Fruit fly (Drosophila melanogaster): ENCODE measurements around the gene CG33178.

CG33178 gene

dm6 chrX:15074646-15075351 lies 7.8 kb upstream of the CG33178 start (continued):
- peak; percentile 90 for TF ChIP-seq CG10209 (GFP tag; optimal IDR thresholded peaks at IDR 0.05)
- peak; percentile 77 for TF ChIP-seq Bdp1 (GFP tag; optimal IDR thresholded peaks at IDR 0.05)
- TF ChIP-seq Sry-β (GFP tag; optimal IDR thresholded peaks at IDR 0.05), result peak; percentile 97
- TF ChIP-seq Drgx (GFP tag; IDR thresholded peaks at IDR 0.05), result peak; percentile 87
- TF ChIP-seq klu (GFP tag; IDR thresholded peaks at IDR 0.05), result peak; percentile 82
- no peak for TF ChIP-seq tll (GFP tag; optimal IDR thresholded peaks at IDR 0.05)
- peak; percentile 75 for TF ChIP-seq HmgD (GFP tag; optimal IDR thresholded peaks at IDR 0.05)
- peak; percentile 83 for TF ChIP-seq CG6683 (GFP tag; optimal IDR thresholded peaks at IDR 0.05)
- TF ChIP-seq Pdp1 (GFP tag; optimal IDR thresholded peaks at IDR 0.05), result peak; percentile 91 to 93
- peak; percentile 86 for TF ChIP-seq CG4282 (GFP tag; optimal IDR thresholded peaks at IDR 0.05)
- peak; percentile 91 for TF ChIP-seq Camta (GFP tag; optimal IDR thresholded peaks at IDR 0.05)
- TF ChIP-seq jing (GFP tag; optimal IDR thresholded peaks at IDR 0.05), result peak; percentile 71
- no peak for TF ChIP-seq z (GFP tag; IDR thresholded peaks at IDR 0.05)
- peak; percentile 64 for TF ChIP-seq Nf-YB (GFP tag; optimal IDR thresholded peaks at IDR 0.05)
- TF ChIP-seq ken (GFP tag; IDR thresholded peaks at IDR 0.05), result peak; percentile 94
- TF ChIP-seq D19A (tag; optimal IDR thresholded peaks at IDR 0.05), result peak; percentile 80
- TF ChIP-seq CG3838 (GFP tag; optimal IDR thresholded peaks at IDR 0.05), result peak; percentile 60
- peak; percentile 40 for TF ChIP-seq zen (tag; optimal IDR thresholded peaks at IDR 0.05)
- peak; percentile 91 for TF ChIP-seq ind (GFP tag; optimal IDR thresholded peaks at IDR 0.05)
- TF ChIP-seq mld (GFP tag; IDR thresholded peaks at IDR 0.05; ENCODE audit: partially characterized antibody), result no peak
- peak; percentile 84 for TF ChIP-seq CG10654 (GFP tag; optimal IDR thresholded peaks at IDR 0.05)
- peak; percentile 92 for TF ChIP-seq fu2 (GFP tag; optimal IDR thresholded peaks at IDR 0.05)
- peak; percentile 66 for TF ChIP-seq CG11696 (GFP tag; IDR thresholded peaks at IDR 0.05)
- TF ChIP-seq cwo (GFP tag; optimal IDR thresholded peaks at IDR 0.05), result peak; percentile 88
- peak; percentile 75 for TF ChIP-seq CG14710 (tag; optimal IDR thresholded peaks at IDR 0.05)
- peak; percentile 91 for TF ChIP-seq Hsf (GFP tag; optimal IDR thresholded peaks at IDR 0.05)
- peak; percentile 32 for TF ChIP-seq CG10431 (GFP tag; optimal IDR thresholded peaks at IDR 0.05)
- peak; percentile 88 for TF ChIP-seq CG12391 (tag; optimal IDR thresholded peaks at IDR 0.05)
- peak; percentile 90 for TF ChIP-seq CG11247 (GFP tag; IDR thresholded peaks at IDR 0.05)
- TF ChIP-seq CG4328 (GFP tag; optimal IDR thresholded peaks at IDR 0.05), result peak; percentile 84
- peak; percentile 62 for TF ChIP-seq ap (GFP tag; IDR thresholded peaks at IDR 0.05)
- TF ChIP-seq vfl (GFP tag; optimal IDR thresholded peaks at IDR 0.05), result peak; percentile 86
- TF ChIP-seq tgo (GFP tag; IDR thresholded peaks at IDR 0.05), result peak; percentile 89
- peak; percentile 71; the same call in 2 of the 3 replicates for TF ChIP-seq jigr1 (GFP tag; IDR thresholded peaks at IDR 0.05)
- TF ChIP-seq inv (GFP tag; IDR thresholded peaks at IDR 0.05; ENCODE audit: partially characterized antibody), result no peak
- peak; percentile 23 for TF ChIP-seq pros (GFP tag; optimal IDR thresholded peaks at IDR 0.05)
- TF ChIP-seq chm (GFP tag; IDR thresholded peaks at IDR 0.05), result peak; percentile 93
- peak; percentile 87 for TF ChIP-seq CG9727 (GFP tag; optimal IDR thresholded peaks at IDR 0.05)
- peak; percentile 80 for TF ChIP-seq Dek (tag; optimal IDR thresholded peaks at IDR 0.05)
- TF ChIP-seq CG10959 (GFP tag; IDR thresholded peaks at IDR 0.05), result peak; percentile 72
- TF ChIP-seq ac (GFP tag; optimal IDR thresholded peaks at IDR 0.05), result no peak
- TF ChIP-seq CG6765 (GFP tag; optimal IDR thresholded peaks at IDR 0.05), result peak; percentile 78
- TF ChIP-seq CG7556 (GFP tag; optimal IDR thresholded peaks at IDR 0.05), result peak; percentile 93
- TF ChIP-seq fd96Cb (tag; optimal IDR thresholded peaks at IDR 0.05), result peak; percentile 80
- TF ChIP-seq eyg (GFP tag; optimal IDR thresholded peaks at IDR 0.05), result peak; percentile 86
- peak; percentile 54 for TF ChIP-seq CG15601 (tag; optimal IDR thresholded peaks at IDR 0.05)
- TF ChIP-seq dan (GFP tag; IDR thresholded peaks at IDR 0.05), result peak; percentile 37; the same call in 1 of the 2 replicates
- TF ChIP-seq aop (GFP tag; IDR thresholded peaks at IDR 0.05), result peak; percentile 86
- peak; percentile 64 for TF ChIP-seq CG7928 (GFP tag; optimal IDR thresholded peaks at IDR 0.05)

All from whole organism, embryonic.